Worm (Caenorhabditis elegans): ENCODE data around the gene F36H5.18.

DNA sequence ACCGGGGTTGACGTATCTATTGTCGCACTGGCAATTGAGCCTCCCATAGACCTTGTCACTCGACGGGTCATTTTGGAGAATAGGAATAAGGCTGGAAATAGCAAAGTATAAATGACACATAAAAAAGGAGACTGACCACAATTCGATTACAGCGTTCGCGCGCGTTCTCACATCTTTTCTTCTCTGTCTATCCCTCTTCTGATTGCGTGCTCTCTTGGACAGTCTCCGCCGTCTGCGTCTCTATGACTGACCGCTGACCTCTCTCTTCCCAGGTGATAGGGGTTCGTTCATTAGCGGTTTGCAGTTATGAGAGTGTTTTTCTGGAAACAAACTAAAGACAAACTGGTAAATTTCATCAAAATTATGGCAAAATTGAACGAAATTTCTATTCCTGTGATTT lies 23.3 kb upstream of the F36H5.18 start, which contains the start of gene ceh-83:
- no peak for TF ChIP-seq elt-2 (tag; optimal IDR thresholded peaks at IDR 0.05)
- TF ChIP-seq grh-1 (GFP tag; IDR thresholded peaks at IDR 0.05): no peak
